ENCODE assay signal across 4 worm cellular contexts in the genomic region with DNA sequence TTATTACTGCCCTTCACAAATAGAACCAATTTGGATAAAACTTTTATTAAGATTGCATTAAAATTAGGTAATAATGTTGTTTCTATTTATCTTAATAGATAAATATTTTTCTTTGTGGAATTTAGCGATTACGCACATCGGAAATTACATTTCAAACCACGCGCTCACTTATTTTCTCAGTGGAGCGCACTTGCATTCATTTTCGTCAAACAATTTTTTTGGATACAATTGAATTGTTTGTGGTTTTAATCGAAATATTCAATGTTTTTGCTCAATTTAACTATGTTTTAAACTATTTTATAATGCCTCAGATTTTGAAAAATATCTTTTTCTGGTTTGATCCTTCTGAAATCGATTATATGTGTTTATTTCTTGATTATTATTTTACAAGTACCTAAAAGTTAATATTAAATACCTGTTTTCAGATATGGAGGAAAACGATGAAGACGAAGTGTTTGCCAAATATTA.
TF ChIP-seq lines count a peak whose summit lies in the region.

A gene (plus strand): TSS at position 418 of the 468 bp plus-strand sequence.

TF ChIP-seq in whole organism, L2 larva, 48 proteins besides CTCF, POLR2A, EP300 and RAD21 (continues in another document):
- peak; percentile 44 for TF ChIP-seq lin-13 (GFP tag; optimal IDR thresholded peaks at IDR 0.05; lab: Kevin White, UChicago)
- TF ChIP-seq dmd-4 (tag; optimal IDR thresholded peaks at IDR 0.05; lab: Kevin White, UChicago), result no peak
- no peak for TF ChIP-seq lin-39 (tag; optimal IDR thresholded peaks at IDR 0.05; lab: Kevin White, UChicago)
- TF ChIP-seq gmeb-1 (tag; optimal IDR thresholded peaks at IDR 0.05; lab: Kevin White, UChicago), result peak; percentile 90
- TF ChIP-seq crh-2 (tag; optimal IDR thresholded peaks at IDR 0.05; lab: Kevin White, UChicago), result peak; percentile 44
- no peak for TF ChIP-seq ceh-16 (tag; optimal IDR thresholded peaks at IDR 0.05; lab: Kevin White, UChicago)
- TF ChIP-seq zag-1 (tag; optimal IDR thresholded peaks at IDR 0.05; lab: Kevin White, UChicago), result no peak
- TF ChIP-seq unc-55 (GFP tag; optimal IDR thresholded peaks at IDR 0.05; lab: Kevin White, UChicago), result peak; percentile 87
- no peak for TF ChIP-seq skn-1 (tag; optimal IDR thresholded peaks at IDR 0.05; lab: Kevin White, UChicago)
- TF ChIP-seq ztf-11 (tag; optimal IDR thresholded peaks at IDR 0.05; lab: Kevin White, UChicago), result no peak
- peak in 1 of 2 experiments; percentile 81 for TF ChIP-seq lsy-2 (tag; optimal IDR thresholded peaks at IDR 0.05; lab: Kevin White, UChicago)
- TF ChIP-seq unc-39 (tag; optimal IDR thresholded peaks at IDR 0.05; lab: Kevin White, UChicago), result no peak
- no peak for TF ChIP-seq ceh-82 (tag; optimal IDR thresholded peaks at IDR 0.05; lab: Kevin White, UChicago)
- peak; percentile 13 for TF ChIP-seq mab-5 (tag; optimal IDR thresholded peaks at IDR 0.05; lab: Kevin White, UChicago)
- TF ChIP-seq sma-3 (GFP tag; optimal IDR thresholded peaks at IDR 0.05; lab: Kevin White, UChicago), result peak; percentile 55
- no peak for TF ChIP-seq nhr-10 (tag; optimal IDR thresholded peaks at IDR 0.05; lab: Kevin White, UChicago)
- TF ChIP-seq unc-62 (GFP tag; optimal IDR thresholded peaks at IDR 0.05; lab: Kevin White, UChicago), result no peak
- TF ChIP-seq alr-1 (tag; optimal IDR thresholded peaks at IDR 0.05; lab: Kevin White, UChicago), result no peak
- TF ChIP-seq R02D3.7 (tag; optimal IDR thresholded peaks at IDR 0.05; lab: Kevin White, UChicago), result no peak
- TF ChIP-seq mbf-1 (tag; optimal IDR thresholded peaks at IDR 0.05; lab: Kevin White, UChicago), result no peak
- no peak for TF ChIP-seq nhr-77 (tag; optimal IDR thresholded peaks at IDR 0.05; lab: Kevin White, UChicago)

TF ChIP-seq in whole organism, L4 larva, 104 proteins besides CTCF, POLR2A, EP300 and RAD21:
- TF ChIP-seq rbr-2 (tag; optimal IDR thresholded peaks at IDR 0.05; lab: Kevin White, UChicago) (peak; percentile 42), pha-4 (GFP tag; IDR thresholded peaks at IDR 0.05; lab: Robert Waterston, UW) (no peak), pha-4 (tag; optimal IDR thresholded peaks at IDR 0.05; lab: Kevin White, UChicago) (peak; percentile 16), hlh-30 (tag; optimal IDR thresholded peaks at IDR 0.05; lab: Kevin White, UChicago; ENCODE audit: insufficient read depth) (peak; percentile 83), nhr-6 (tag; optimal IDR thresholded peaks at IDR 0.05; lab: Kevin White, UChicago) (peak; percentile 13), dpl-1 (GFP tag; optimal IDR thresholded peaks at IDR 0.05; lab: Kevin White, UChicago) (peak; percentile 88), ZK546.5 (tag; optimal IDR thresholded peaks at IDR 0.05; lab: Kevin White, UChicago) (no peak), nhr-11 (tag; optimal IDR thresholded peaks at IDR 0.05; lab: Kevin White, UChicago) (peak; percentile 7), T20F7.1 (GFP tag; optimal IDR thresholded peaks at IDR 0.05; lab: Kevin White, UChicago) (peak; percentile 46), ces-1 (GFP tag; optimal IDR thresholded peaks at IDR 0.05; lab: Kevin White, UChicago) (peak; percentile 62), mdl-1 (tag; optimal IDR thresholded peaks at IDR 0.05; lab: Kevin White, UChicago) (peak; percentile 32 to 62), gei-8 (GFP tag; optimal IDR thresholded peaks at IDR 0.05; lab: Kevin White, UChicago) (no peak), lin-1 (GFP tag; IDR thresholded peaks at IDR 0.05; lab: Robert Waterston, UW) (no peak), lin-38 (GFP tag; IDR thresholded peaks at IDR 0.05; lab: Robert Waterston, UW) (peak; percentile 95)
TF ChIP-seq in whole organism, L4 larva: peak in this region for 10.

TF ChIP-seq in whole organism, late embryonic, 69 proteins besides CTCF, POLR2A, EP300 and RAD21:
- TF ChIP-seq unc-42 (tag; optimal IDR thresholded peaks at IDR 0.05; lab: Kevin White, UChicago) (peak; percentile 81), ceh-9 (tag; optimal IDR thresholded peaks at IDR 0.05; lab: Kevin White, UChicago) (no peak), gmeb-2 (tag; optimal IDR thresholded peaks at IDR 0.05; lab: Kevin White, UChicago) (no peak), eyg-1 (tag; optimal IDR thresholded peaks at IDR 0.05; lab: Kevin White, UChicago) (no peak), pha-4 (tag; optimal IDR thresholded peaks at IDR 0.05; lab: Kevin White, UChicago) (no peak), ceh-22 (tag; optimal IDR thresholded peaks at IDR 0.05; lab: Kevin White, UChicago) (no peak), T23F11.4 (GFP tag; optimal IDR thresholded peaks at IDR 0.05; lab: Kevin White, UChicago) (no peak), K09A11.1 (tag; optimal IDR thresholded peaks at IDR 0.05; lab: Kevin White, UChicago; ENCODE audit: insufficient read depth) (no peak), che-1 (tag; optimal IDR thresholded peaks at IDR 0.05; lab: Kevin White, UChicago) (no peak), hlh-30 (tag; optimal IDR thresholded peaks at IDR 0.05; lab: Kevin White, UChicago; ENCODE audit: insufficient read depth) (peak; percentile 70), ceh-31 (tag; optimal IDR thresholded peaks at IDR 0.05; lab: Kevin White, UChicago) (peak; percentile 26), fkh-10 (GFP tag; optimal IDR thresholded peaks at IDR 0.05; lab: Kevin White, UChicago) (no peak), Y22D7AL.16 (tag; optimal IDR thresholded peaks at IDR 0.05; lab: Kevin White, UChicago) (no peak), nfya-1 (tag; optimal IDR thresholded peaks at IDR 0.05; lab: Kevin White, UChicago) (peak; percentile 5)

TF ChIP-seq in whole organism, mixed stage, embryonic, 35 proteins besides CTCF, POLR2A, EP300 and RAD21:
- TF ChIP-seq ceh-39 (tag; optimal IDR thresholded peaks at IDR 0.05; lab: Kevin White, UChicago) (peak; percentile 39), blmp-1 (tag; optimal IDR thresholded peaks at IDR 0.05; lab: Kevin White, UChicago) (no peak), pha-4 (tag; optimal IDR thresholded peaks at IDR 0.05; lab: Kevin White, UChicago) (no peak), unc-62 (GFP tag; optimal IDR thresholded peaks at IDR 0.05; lab: Kevin White, UChicago) (no peak), nhr-12 (tag; optimal IDR thresholded peaks at IDR 0.05; lab: Kevin White, UChicago) (no peak), ces-1 (GFP tag; optimal IDR thresholded peaks at IDR 0.05; lab: Kevin White, UChicago) (peak; percentile 84), lsy-2 (tag; optimal IDR thresholded peaks at IDR 0.05; lab: Kevin White, UChicago) (peak; percentile 65), lin-13 (tag; optimal IDR thresholded peaks at IDR 0.05; lab: Kevin White, UChicago) (no peak), nhr-237 (tag; optimal IDR thresholded peaks at IDR 0.05; lab: Kevin White, UChicago) (peak; percentile 25), M03D4.4 (tag; optimal IDR thresholded peaks at IDR 0.05; lab: Kevin White, UChicago) (no peak)
